Worm (Caenorhabditis elegans) whole organism, L4/young adult: ENCODE results near the gene T08H10.3.
A peak's percentile ranks its signal among the peaks of the same experiment; 100 is the strongest.

Experiments used
- W03F9.2 ChIP-seq: fragments of 150-350 bp; optimal IDR thresholded peaks from 2 replicates; lab custom pipeline; 2014; ENCODE audit warnings: missing biosample characterization, missing genetic modification characterization
- dao-5 ChIP-seq: sonication (generic microtip); optimal IDR thresholded peaks from 2 replicates; lab custom pipeline; 2016; ENCODE audit warnings: missing genotype, missing genetic modification characterization, moderate library complexity, missing compliant biosample characterization
- him-1 ChIP-seq: sonication (generic microtip); optimal IDR thresholded peaks from 2 replicates; lab custom pipeline; 2016; ENCODE audit warnings: missing genotype, missing genetic modification reagents, missing genetic modification characterization, missing compliant biosample characterization

T08H10.3 gene

DNA sequence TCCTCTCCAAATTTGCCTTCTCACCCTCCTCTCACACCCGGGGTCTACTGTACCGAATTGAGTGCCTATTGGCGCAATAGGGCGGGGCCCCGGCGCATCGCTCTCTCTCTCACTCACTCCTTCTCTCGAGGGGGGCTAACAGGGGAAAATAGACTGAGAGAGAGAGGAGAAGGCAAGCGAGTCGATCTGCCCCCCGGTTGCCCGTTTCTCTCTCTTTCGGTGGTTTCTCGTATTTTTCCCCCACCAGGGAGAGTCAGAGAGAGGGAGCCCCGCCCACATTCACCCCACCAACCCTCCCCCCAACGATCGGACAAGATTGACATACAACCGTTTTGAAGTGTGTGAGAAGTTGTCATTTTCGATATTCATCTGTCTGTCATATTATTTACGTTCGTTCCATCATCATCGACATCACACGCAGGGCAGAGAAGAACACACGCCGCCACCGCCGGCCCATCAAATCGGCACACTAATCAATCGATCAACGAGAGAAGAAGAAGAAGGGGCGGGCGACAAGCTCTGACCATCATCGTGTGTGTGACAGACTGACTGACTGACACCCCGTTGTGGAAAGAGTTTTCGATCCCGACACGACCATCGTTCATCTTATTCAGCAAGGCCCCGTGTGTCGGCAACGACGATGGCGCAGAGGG, 28.1 kb downstream of the T08H10.3 start:
- no peak for TF ChIP-seq dao-5
- peak; percentile 29 for TF ChIP-seq him-1 (tag; lab: Kevin White, UChicago)

DNA sequence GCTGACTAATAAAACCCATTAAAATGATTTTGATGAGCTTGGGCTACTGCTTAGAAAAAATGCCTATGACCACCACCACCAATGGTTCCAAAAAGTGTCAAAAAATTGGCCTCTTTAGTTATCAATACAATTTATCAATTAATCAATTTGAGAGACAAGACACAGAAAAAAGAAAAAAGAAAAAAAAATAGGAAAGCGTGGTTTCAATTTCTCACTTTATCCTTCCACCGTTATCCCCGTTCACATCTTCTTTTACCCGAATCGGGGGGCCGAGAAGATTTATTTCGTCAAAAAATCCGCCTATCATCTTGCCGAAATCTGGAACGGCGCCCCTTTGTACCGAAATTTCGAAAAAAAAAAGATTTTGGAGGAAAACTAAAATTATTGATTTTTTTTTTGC, 29.5 kb downstream of the T08H10.3 start:
- TF ChIP-seq W03F9.2 (tag; lab: Kevin White, UChicago) (no peak), him-1 (tag; lab: Kevin White, UChicago) (no peak), dao-5 (no peak)

DNA sequence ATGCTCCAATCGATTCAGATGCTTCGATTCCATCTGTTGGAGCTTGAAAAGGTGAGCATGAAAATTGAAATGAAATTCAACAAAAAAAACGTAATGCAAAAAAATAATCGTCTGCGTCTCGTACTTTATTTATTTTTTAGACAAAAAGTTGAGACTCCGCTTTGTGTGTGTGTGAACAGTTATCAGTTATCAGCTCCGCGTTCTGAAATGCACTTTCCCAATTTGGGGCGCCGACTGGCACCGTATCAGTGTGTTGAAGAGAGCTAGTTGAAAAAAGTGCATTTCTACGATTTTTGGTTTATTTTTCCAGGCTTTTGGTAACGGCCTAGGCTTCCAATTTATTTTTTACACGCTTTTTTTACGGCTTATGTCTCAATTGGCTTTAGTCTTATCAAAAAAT, 30.8 kb downstream of the T08H10.3 start:
- TF ChIP-seq dao-5 (no peak), W03F9.2 (tag; lab: Kevin White, UChicago) (no peak), him-1 (tag; lab: Kevin White, UChicago) (no peak)

DNA sequence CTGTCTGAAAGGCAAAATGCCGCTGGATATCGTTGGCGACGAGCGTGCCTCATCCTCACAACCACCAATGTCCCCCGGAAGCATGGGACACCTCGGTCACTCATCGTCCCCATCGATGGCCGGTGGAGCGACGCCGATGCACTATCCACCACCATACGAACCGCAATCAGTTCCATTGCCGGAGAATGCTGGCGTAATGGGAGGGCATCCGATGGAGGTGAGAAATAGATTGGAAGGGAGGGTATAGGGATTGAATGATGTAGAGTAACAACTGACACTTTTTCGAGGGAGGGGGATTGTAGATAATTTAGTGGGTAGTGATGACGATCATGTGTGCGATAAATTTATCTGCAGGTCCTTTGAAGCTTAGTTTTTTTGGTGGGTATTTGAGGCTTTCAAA, 31.5 kb downstream of the T08H10.3 start:
- no peak for TF ChIP-seq dao-5
- TF ChIP-seq W03F9.2 (tag; lab: Kevin White, UChicago), result no peak
- no peak for TF ChIP-seq him-1 (tag; lab: Kevin White, UChicago)

DNA sequence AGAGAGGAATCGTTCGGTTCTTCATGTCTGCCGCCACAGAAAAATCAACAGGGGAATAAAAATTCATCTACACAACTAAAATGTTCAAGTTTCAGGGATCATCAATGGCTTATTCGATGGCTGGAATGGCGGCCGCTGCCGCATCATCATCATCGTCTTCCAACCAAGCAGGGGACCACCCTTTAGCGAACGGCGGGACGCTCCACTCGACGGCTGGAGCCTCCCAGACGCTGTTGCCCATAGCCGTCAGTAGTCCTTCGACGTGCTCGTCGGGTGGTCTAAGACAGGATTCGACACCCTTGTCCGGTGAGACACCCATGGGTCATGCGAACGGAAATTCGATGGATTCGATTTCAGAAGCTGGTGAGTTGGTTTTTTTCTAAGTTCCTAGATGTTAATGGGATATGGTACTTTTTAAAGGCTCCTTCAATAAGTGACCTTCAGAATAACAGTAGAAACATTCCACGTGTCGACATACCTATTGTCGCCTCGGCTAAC, 32.8 kb downstream of the T08H10.3 start:
- TF ChIP-seq dao-5, result no peak
- no peak for TF ChIP-seq him-1 (tag; lab: Kevin White, UChicago)
- no peak for TF ChIP-seq W03F9.2 (tag; lab: Kevin White, UChicago)

DNA sequence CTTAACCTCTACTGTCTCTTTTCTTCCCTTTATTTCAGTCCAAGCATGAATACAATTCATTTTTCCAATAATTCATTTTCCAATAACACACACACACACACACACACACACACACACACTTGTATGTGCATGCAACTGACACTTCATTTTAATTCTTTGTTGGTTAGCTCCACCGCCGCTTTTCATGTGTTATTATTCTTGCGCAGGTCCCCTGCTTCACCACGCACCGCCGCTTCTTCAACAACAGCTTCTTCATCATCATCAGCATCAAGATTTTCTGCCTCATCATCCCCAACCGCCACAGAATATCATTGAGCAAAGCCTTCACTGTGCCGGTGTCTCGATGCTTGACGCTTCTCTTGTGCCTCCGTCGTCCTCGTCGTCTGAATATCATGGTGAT, 33.3 kb downstream of the T08H10.3 start:
- TF ChIP-seq W03F9.2 (tag; lab: Kevin White, UChicago) (no peak), him-1 (tag; lab: Kevin White, UChicago) (no peak), dao-5 (no peak)

DNA sequence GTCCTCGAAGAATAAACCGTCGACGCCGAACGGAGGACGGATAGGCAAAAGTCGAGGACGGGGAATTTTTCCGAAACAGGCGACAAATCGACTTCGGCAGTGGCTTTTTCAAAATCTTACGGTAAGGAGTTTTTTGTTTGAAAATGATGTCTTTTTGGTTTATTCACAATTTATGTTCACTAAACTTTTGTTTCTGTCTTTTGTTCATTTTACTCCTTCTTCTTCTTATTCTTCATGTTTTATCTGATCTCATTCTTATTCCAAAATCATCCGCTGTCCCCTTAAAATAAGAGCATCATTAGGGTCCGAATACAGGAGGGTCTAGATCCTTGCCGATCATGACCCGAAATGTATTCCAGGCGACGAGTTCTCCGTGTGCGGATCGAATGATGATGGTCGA, 33.8 kb downstream of the T08H10.3 start:
- TF ChIP-seq dao-5 (no peak), W03F9.2 (tag; lab: Kevin White, UChicago) (no peak), him-1 (tag; lab: Kevin White, UChicago) (no peak)

DNA sequence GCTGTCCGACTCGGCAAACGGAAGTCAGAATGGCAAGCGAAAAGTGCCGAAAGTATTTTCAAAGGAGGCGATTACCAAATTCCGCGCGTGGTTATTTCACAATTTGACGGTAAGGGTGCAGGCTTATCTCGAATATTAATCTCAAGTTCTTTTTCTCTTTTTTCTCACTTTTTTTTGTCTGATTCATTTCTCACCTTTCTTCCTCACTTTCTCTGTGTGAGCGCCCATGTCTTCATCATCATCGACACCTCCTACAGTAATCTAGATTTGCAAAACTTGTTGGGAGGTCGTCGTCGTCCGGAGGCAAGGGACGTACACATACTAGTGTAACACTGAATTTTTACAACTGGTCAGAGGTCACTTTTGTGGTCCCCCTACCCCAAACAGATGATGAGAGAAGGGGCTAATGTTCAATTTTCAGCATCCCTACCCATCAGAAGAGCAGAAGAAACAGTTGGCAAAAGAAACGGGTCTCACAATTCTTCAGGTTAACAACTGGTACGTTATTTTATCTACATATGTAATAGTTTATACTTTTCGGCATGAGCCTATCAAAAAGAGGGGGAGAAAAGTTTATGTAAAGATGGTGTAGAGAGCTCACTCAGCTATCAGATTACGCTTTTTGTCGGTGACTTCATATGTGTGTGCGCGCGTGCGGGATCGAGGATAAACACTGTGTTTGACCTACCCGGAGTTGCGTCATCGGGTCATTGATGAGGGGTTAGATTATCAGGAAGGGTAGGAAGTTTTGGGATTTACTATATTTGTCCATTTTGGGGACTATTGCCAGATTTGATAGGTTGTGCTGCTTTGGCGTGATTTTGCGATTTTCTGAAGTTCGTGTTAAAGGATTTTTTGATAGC, 34.5 kb downstream of the T08H10.3 start:
- no peak for TF ChIP-seq dao-5
- TF ChIP-seq him-1 (tag; lab: Kevin White, UChicago), result no peak
- no peak for TF ChIP-seq W03F9.2 (tag; lab: Kevin White, UChicago)

DNA sequence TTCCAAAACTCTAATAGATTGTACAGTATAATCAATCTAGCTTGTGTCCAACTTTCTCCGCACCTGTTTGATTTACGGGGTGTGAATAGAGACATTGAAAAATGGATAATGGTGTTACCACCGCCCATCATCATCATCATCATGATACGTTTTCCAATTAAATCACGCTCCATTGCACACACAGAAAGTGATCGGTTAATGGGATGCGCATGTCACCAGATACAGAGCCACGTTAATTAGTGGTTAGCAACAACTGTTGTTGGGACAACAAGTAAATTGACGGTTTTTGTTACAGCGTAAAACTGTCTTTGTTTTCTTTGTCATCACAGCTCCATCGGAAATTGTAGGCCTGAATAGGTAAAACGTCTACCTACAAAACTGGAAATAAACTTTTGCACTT, 35.5 kb downstream of the T08H10.3 start:
- TF ChIP-seq him-1 (tag; lab: Kevin White, UChicago), result no peak
- TF ChIP-seq dao-5, result no peak
- no peak for TF ChIP-seq W03F9.2 (tag; lab: Kevin White, UChicago)

DNA sequence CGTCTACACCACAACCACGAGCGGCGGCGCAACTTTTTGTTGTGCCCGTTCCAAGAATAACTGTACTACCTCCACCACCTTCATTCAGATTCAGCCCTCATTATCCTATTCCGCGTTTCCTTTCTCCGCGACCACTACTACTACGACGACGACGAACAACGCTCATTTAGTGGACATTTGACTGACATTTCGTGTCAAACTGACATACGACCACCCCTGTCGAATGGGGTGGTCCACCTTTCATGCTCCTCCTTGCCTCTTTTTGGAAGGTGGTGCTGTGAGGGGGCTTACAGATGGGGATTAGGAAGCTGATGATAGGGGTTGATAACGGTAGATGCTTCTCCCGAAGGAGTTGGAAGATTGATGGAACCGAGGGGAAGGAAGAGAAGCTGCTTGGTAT, 36.0 kb downstream of the T08H10.3 start:
- no peak for TF ChIP-seq him-1 (tag; lab: Kevin White, UChicago)
- TF ChIP-seq W03F9.2 (tag; lab: Kevin White, UChicago), result no peak
- no peak for TF ChIP-seq dao-5

DNA sequence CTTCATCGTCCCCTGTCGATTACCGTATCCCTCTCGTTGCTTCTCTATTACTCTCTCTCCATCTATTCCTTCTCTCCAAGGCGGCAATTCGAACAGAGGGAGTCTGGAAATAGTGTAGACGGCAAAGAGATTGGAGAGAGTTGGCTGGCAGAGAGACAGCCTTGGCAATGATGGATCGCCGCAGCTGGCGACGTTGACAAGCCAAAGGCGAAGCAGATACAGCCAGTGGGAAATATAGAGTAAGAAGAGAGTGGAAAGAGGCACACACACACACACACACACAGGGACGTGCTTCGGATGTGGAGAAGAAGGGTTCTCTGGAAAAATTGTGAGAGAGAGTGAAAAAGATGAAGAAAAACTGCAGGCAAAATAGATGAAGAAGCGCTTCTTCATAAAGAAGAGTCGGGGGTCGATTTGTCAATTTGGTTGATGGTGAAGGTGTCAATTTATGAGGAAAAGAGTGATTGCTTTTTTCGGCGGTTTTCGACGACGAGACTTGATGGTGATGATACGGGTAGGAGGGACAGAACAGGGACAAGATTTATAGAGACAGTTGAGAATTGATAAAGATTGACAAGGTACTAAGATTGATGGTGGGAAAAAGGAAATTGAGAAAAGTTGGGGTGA, 36.8 kb downstream of the T08H10.3 start:
- TF ChIP-seq him-1 (tag; lab: Kevin White, UChicago) (peak; percentile 58), W03F9.2 (tag; lab: Kevin White, UChicago) (no peak), dao-5 (no peak)

DNA sequence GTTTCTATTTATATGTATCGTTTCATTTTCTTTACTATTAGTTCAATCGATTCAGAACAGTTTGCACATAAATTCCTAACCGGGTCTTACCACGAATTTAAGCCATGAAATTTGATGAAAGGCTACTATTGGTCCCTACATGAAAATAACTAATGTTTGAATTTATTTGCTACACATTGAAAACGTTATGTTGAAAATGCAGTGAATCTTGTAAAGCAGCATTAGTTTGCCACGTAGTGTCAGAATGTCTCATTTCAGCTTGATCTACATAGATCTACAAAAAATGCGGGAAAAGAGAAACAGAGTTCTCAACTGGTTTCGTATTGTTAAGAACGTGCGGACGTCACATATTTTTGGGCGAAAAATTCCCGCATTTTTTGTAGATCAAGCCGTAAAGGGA, 37.6 kb downstream of the T08H10.3 start:
- TF ChIP-seq W03F9.2 (tag; lab: Kevin White, UChicago) (no peak), dao-5 (no peak), him-1 (tag; lab: Kevin White, UChicago) (no peak)

DNA sequence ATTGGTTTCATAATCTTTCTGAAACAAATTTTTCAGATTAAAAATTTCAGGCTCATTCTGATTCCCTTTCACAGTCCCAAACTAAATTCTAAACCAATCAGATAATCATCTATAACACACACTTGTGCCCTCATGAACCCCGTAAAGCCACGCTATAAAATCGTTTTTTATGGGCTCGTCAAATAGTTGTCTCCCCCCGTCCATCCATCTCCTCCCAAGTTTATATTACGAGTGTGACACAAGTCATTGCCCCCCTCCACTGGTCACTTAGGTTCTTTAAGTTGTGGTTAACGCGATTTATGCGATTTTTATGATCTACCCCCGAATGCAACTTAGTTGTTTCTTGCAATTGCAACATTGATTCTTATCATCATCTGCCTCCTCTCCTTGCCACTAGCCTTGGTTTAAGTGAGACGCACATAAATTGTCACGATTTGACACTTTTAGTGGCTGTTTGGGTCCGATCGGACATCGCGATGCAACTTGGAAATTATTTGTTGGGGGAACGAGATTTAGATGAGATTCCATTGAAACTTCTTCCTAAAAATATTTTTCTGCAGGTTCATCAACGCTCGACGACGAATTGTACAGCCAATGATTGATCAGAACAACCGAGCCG, 38.3 kb downstream of the T08H10.3 start:
- no peak for TF ChIP-seq dao-5
- no peak for TF ChIP-seq W03F9.2 (tag; lab: Kevin White, UChicago)
- no peak for TF ChIP-seq him-1 (tag; lab: Kevin White, UChicago)
